Fruit fly (Drosophila melanogaster): ENCODE data around the gene Ntf-2r.

DNA sequence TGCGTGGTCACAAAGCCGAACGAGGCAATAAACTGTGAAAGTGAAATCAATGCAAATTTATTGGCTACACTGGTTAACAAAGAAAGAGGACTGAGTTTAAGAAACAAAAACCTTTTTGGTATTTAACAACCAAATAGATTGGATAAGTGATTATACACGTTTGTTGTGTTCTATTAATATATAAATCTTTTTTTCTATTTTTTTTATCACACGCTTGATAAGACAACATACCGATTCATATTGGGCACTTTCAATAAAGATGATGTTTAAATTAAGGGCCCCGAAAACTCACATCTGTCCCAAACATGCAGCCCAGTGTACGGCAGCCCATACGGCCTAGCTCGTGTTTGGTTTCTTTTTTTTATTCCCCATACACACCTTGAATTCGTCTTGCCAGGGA is 38.7 kb downstream of the Ntf-2r start:
- TF ChIP-seq CG8301 (tag; optimal IDR thresholded peaks at IDR 0.05) (peak; percentile 47), CG17806 (tag; optimal IDR thresholded peaks at IDR 0.05) (peak; percentile 4), gl (tag; optimal IDR thresholded peaks at IDR 0.05) (no peak), rn (GFP tag; IDR thresholded peaks at IDR 0.05) (no peak), EcR (GFP tag; optimal IDR thresholded peaks at IDR 0.05) (no peak), CG12605 (GFP tag; IDR thresholded peaks at IDR 0.05) (peak; percentile 29; the same call in 1 of the 2 replicates), CG34367 (tag; optimal IDR thresholded peaks at IDR 0.05) (no peak), Pif1B (GFP tag; optimal IDR thresholded peaks at IDR 0.05) (peak; percentile 31), CG14655 (GFP tag; optimal IDR thresholded peaks at IDR 0.05) (no peak)
